Fruit fly (Drosophila melanogaster): Measurements from ENCODE around the gene Ir10a.

Ir10a gene

DNA sequence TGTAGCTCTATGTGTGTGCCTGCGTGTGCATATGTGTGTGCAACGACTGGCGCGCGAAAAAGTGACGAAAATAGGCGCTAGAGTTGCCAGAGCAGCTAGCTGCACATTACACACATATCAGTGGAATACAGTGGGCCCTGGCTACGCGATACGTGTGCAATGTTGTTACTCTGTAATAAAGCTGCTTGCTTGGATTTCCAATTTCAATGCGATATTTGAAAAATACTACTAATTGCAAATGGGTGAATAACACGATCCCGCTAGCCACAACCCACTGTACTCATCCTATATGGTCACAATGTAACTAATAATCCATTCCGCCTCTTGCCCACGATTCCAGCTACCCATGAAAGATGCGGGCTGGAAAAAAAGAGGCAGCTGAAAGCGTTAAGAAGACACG lies 40.3 kb upstream of the Ir10a start (continued):
- TF ChIP-seq nerfin-2 (GFP tag; IDR thresholded peaks at IDR 0.05; ENCODE audit: partially characterized antibody) (no peak), CG31388 (GFP tag; optimal IDR thresholded peaks at IDR 0.05) (peak; percentile 83), CG33213 (GFP tag; optimal IDR thresholded peaks at IDR 0.05) (peak; percentile 88), CG4282 (GFP tag; optimal IDR thresholded peaks at IDR 0.05) (peak; percentile 58), CG9437 (GFP tag; optimal IDR thresholded peaks at IDR 0.05) (peak; percentile 82), fd3F (GFP tag; optimal IDR thresholded peaks at IDR 0.05) (peak; percentile 86), grau (tag; optimal IDR thresholded peaks at IDR 0.05) (peak; percentile 99), sim (GFP tag; IDR thresholded peaks at IDR 0.05) (peak; percentile 83), CG17328 (GFP tag; IDR thresholded peaks at IDR 0.05) (peak; percentile 97), jigr1 (GFP tag; IDR thresholded peaks at IDR 0.05) (peak; percentile 90), zfh1 (GFP tag; IDR thresholded peaks at IDR 0.05) (peak; percentile 96), lab (GFP tag; optimal IDR thresholded peaks at IDR 0.05) (peak; percentile 96), CG6791 (GFP tag; IDR thresholded peaks at IDR 0.05; ENCODE audit: partially characterized antibody) (no peak), stc (GFP tag; IDR thresholded peaks at IDR 0.05) (peak; percentile 94), ci (GFP tag; IDR thresholded peaks at IDR 0.05) (peak; percentile 98), Tbp (GFP tag; optimal IDR thresholded peaks at IDR 0.05) (no peak), CG2116 (GFP tag; optimal IDR thresholded peaks at IDR 0.05) (no peak), dmrt11E (tag; optimal IDR thresholded peaks at IDR 0.05) (peak; percentile 87), CG10959 (GFP tag; IDR thresholded peaks at IDR 0.05) (peak; percentile 88), Lhr (GFP tag; optimal IDR thresholded peaks at IDR 0.05) (peak; percentile 79), CTCF (GFP tag; optimal IDR thresholded peaks at IDR 0.05) (peak; percentile 62), pfk (GFP tag; optimal IDR thresholded peaks at IDR 0.05) (no peak), ash1 (GFP tag; optimal IDR thresholded peaks at IDR 0.05) (peak; percentile 83), CG13296 (GFP tag; optimal IDR thresholded peaks at IDR 0.05) (peak; percentile 92), CG17568 (GFP tag; optimal IDR thresholded peaks at IDR 0.05) (no peak), MTF-1 (GFP tag; optimal IDR thresholded peaks at IDR 0.05; ENCODE audit: borderline replicate concordance) (peak; percentile 87), en (GFP tag; optimal IDR thresholded peaks at IDR 0.05) (peak; percentile 88), Taf1 (GFP tag; IDR thresholded peaks at IDR 0.05) (peak; percentile 88), YL-1 (GFP tag; optimal IDR thresholded peaks at IDR 0.05) (peak; percentile 1), CG2120 (GFP tag; optimal IDR thresholded peaks at IDR 0.05) (peak; percentile 95), hth (optimal IDR thresholded peaks at IDR 0.05) (no peak), trem (tag; optimal IDR thresholded peaks at IDR 0.05) (peak; percentile 56), Doc2 (GFP tag; IDR thresholded peaks at IDR 0.05) (peak; percentile 77), CG12391 (tag; optimal IDR thresholded peaks at IDR 0.05) (peak; percentile 89), esg (GFP tag; conservative IDR thresholded peaks at IDR 0.05) (peak; percentile 93), HLH3B (GFP tag; IDR thresholded peaks at IDR 0.05) (peak; percentile 96), CG9609 (GFP tag; optimal IDR thresholded peaks at IDR 0.05) (peak; percentile 93), ftz-f1 (GFP tag; optimal IDR thresholded peaks at IDR 0.05) (no peak), Adf1 (GFP tag; IDR thresholded peaks at IDR 0.05) (peak; percentile 47), chm (GFP tag; IDR thresholded peaks at IDR 0.05) (peak; percentile 97), CG15514 (GFP tag; optimal IDR thresholded peaks at IDR 0.05) (peak; percentile 85), gsb (GFP tag; IDR thresholded peaks at IDR 0.05) (peak; percentile 92), unpg (GFP tag; optimal IDR thresholded peaks at IDR 0.05) (peak; percentile 95), CG7372 (GFP tag; IDR thresholded peaks at IDR 0.05) (peak; percentile 91), BtbVII (GFP tag; optimal IDR thresholded peaks at IDR 0.05) (peak; percentile 87), kah (GFP tag; optimal IDR thresholded peaks at IDR 0.05) (peak; percentile 86), lmd (GFP tag; IDR thresholded peaks at IDR 0.05) (peak; percentile 96), danr (GFP tag; IDR thresholded peaks at IDR 0.05) (peak; percentile 92), insv (GFP tag; optimal IDR thresholded peaks at IDR 0.05) (peak in 1 of 2 experiments; percentile 12), CG8944 (GFP tag; optimal IDR thresholded peaks at IDR 0.05) (peak; percentile 92), CG6175 (GFP tag; IDR thresholded peaks at IDR 0.05) (peak; percentile 83; the same call in 2 of the 3 replicates), Med (GFP tag) (peak; percentile 99)
